Fruit fly (Drosophila melanogaster) whole organism, wandering third instar larva: ENCODE measurements around the gene CG15385.

ENCODE experiments used
- Abd-B ChIP-seq: fragments of >200 bp; optimal IDR thresholded peaks from 2 replicates; lab custom pipeline; 2017; ENCODE audit warnings: missing biosample characterization, missing genetic modification characterization
- CG32264 ChIP-seq: fragments of 200-800 bp; sonication (Bioruptor generic); optimal IDR thresholded peaks from 2 replicates; lab custom pipeline; 2016; ENCODE audit warnings: missing biosample characterization, missing genetic modification characterization
- CG9705 ChIP-seq: fragments of 200-800 bp; sonication (Bioruptor generic); optimal IDR thresholded peaks from 2 replicates; lab custom pipeline; 2018; ENCODE audit warnings: missing biosample characterization, mild to moderate bottlenecking, missing genetic modification characterization
- CrebA ChIP-seq: fragments of 200-800 bp; sonication (Bioruptor generic); optimal IDR thresholded peaks from 2 replicates; lab custom pipeline; 2016; ENCODE audit warnings: missing biosample characterization, mild to moderate bottlenecking, missing genetic modification characterization, borderline replicate concordance
- Dfd ChIP-seq: fragments of >200 bp; optimal IDR thresholded peaks from 2 replicates; lab custom pipeline; 2017; ENCODE audit warnings: missing biosample characterization, missing genetic modification characterization
- Dif ChIP-seq: fragments of 200-275, 200-300 bp; sonication (Bioruptor generic); optimal IDR thresholded peaks from 2 replicates; lab custom pipeline; 2018; ENCODE audit warnings: missing biosample characterization, missing genetic modification characterization; ENCODE audit not compliant: partially characterized antibody
- GATAd ChIP-seq: sonication (Bioruptor generic); optimal IDR thresholded peaks from 2 replicates; lab custom pipeline; 2016; ENCODE audit warnings: missing biosample characterization, missing genetic modification characterization
- HLH106 ChIP-seq: fragments of 200-800 bp; optimal IDR thresholded peaks from 3 replicates; lab custom pipeline; 2019; ENCODE audit warnings: missing biosample characterization, mild to moderate bottlenecking, missing genetic modification characterization, moderate library complexity
- Hnf4 ChIP-seq: fragments of 200-800 bp; sonication (Bioruptor generic); optimal IDR thresholded peaks from 2 replicates; lab custom pipeline; 2016; ENCODE audit warnings: missing biosample characterization, mild to moderate bottlenecking, missing genetic modification characterization
- Hr78 ChIP-seq: fragments of >200 bp; optimal IDR thresholded peaks from 2 replicates; lab custom pipeline; 2017; ENCODE audit warnings: missing biosample characterization, missing genetic modification characterization
- Hr83 ChIP-seq: fragments of 200-300 bp; sonication (Bioruptor generic); optimal IDR thresholded peaks from 2 replicates; lab custom pipeline; 2016; ENCODE audit warnings: missing biosample characterization, mild to moderate bottlenecking, missing genetic modification characterization, moderate library complexity; ENCODE audit not compliant: poor library complexity, severe bottlenecking
- Jra ChIP-seq: sonication (Bioruptor generic); optimal IDR thresholded peaks from 2 replicates; lab custom pipeline; 2016; ENCODE audit warnings: missing biosample characterization, missing genetic modification characterization
- Mio ChIP-seq: sonication (Bioruptor generic); optimal IDR thresholded peaks from 2 replicates; lab custom pipeline; 2016; ENCODE audit warnings: missing biosample characterization, missing genetic modification characterization
- Myc ChIP-seq: fragments of >200 bp; optimal IDR thresholded peaks from 2 replicates; lab custom pipeline; 2017
- N ChIP-seq: fragments of >200 bp; optimal IDR thresholded peaks from 2 replicates; lab custom pipeline; 2018; ENCODE audit warnings: missing biosample characterization, missing external identifiers, missing genetic modification characterization
- OdsH ChIP-seq: fragments of 200-800 bp; sonication (Bioruptor generic); optimal IDR thresholded peaks from 2 replicates; lab custom pipeline; 2016; ENCODE audit warnings: missing biosample characterization, mild to moderate bottlenecking, missing genetic modification characterization
- Rel ChIP-seq, 2 experiments: fragments of 200-800 bp; sonication (Bioruptor generic) in 1 of 2; optimal IDR thresholded peaks; 2 replicates in 1 of 2; 3 replicates in 1 of 2; lab custom pipeline; 2016 to 2019; ENCODE audit warnings: mild to moderate bottlenecking in 2 of 2, missing biosample characterization in 2 of 2, missing genetic modification characterization in 2 of 2, moderate library complexity in 1 of 2
- Sp1 ChIP-seq: fragments of 200-800 bp; sonication (Bioruptor generic); optimal IDR thresholded peaks from 3 replicates; lab custom pipeline; 2019; ENCODE audit warnings: missing biosample characterization, mild to moderate bottlenecking, missing genetic modification characterization, moderate library complexity
- Vsx2 ChIP-seq: fragments of 200-300, 225-300 bp; sonication (Bioruptor generic); optimal IDR thresholded peaks from 2 replicates; lab custom pipeline; 2018; ENCODE audit warnings: missing biosample characterization, missing genetic modification characterization; ENCODE audit not compliant: partially characterized antibody
- br ChIP-seq: fragments of 200-800 bp; sonication (Bioruptor generic); optimal IDR thresholded peaks from 2 replicates; lab custom pipeline; 2016; ENCODE audit warnings: missing biosample characterization, missing genetic modification characterization
- brk ChIP-seq: fragments of 200-800 bp; sonication (Bioruptor generic); optimal IDR thresholded peaks from 2 replicates; lab custom pipeline; 2016; ENCODE audit warnings: missing biosample characterization, mild to moderate bottlenecking, missing genetic modification characterization
- dl ChIP-seq, 2 experiments: fragments of 175-275, 200-275 bp in 1 of 2; fragments of 200-275 bp in 1 of 2; sonication (Bioruptor generic); optimal IDR thresholded peaks; lab custom pipeline; 2018; ENCODE audit warnings: mild to moderate bottlenecking in 2 of 2, missing biosample characterization in 2 of 2, missing genetic modification characterization in 2 of 2, moderate library complexity in 2 of 2; ENCODE audit not compliant: partially characterized antibody in 2 of 2, insufficient read depth in 1 of 2
- dmrt93B ChIP-seq: fragments of 200-800 bp; sonication (Bioruptor generic); optimal IDR thresholded peaks from 2 replicates; lab custom pipeline; 2018; ENCODE audit warnings: missing biosample characterization, mild to moderate bottlenecking, missing genetic modification characterization
- dsf ChIP-seq: sonication (Bioruptor generic); optimal IDR thresholded peaks from 2 replicates; lab custom pipeline; 2016; ENCODE audit warnings: missing biosample characterization, missing genetic modification characterization, borderline replicate concordance
- ey ChIP-seq: fragments of 200-800 bp; sonication (Bioruptor generic); optimal IDR thresholded peaks from 2 replicates; lab custom pipeline; 2016; ENCODE audit warnings: missing biosample characterization, missing genetic modification characterization
- foxo ChIP-seq, 2 experiments: fragments of 200-800 bp; sonication (Bioruptor generic); optimal IDR thresholded peaks; 2 replicates in 1 of 2; 3 replicates in 1 of 2; lab custom pipeline; 2016 to 2017; ENCODE audit warnings: missing biosample characterization in 2 of 2, missing genetic modification characterization in 2 of 2
- fru ChIP-seq: fragments of 200-800 bp; sonication (Bioruptor generic); optimal IDR thresholded peaks from 3 replicates; lab custom pipeline; 2016; ENCODE audit warnings: missing biosample characterization, mild to moderate bottlenecking, missing genetic modification characterization
- h ChIP-seq: fragments of 200-800 bp; sonication (Bioruptor generic); optimal IDR thresholded peaks from 3 replicates; lab custom pipeline; 2016; ENCODE audit warnings: missing biosample characterization, mild to moderate bottlenecking, missing genetic modification characterization
- jim ChIP-seq: fragments of 175-275, 200-325 bp; sonication (Bioruptor generic); optimal IDR thresholded peaks from 2 replicates; lab custom pipeline; 2016; ENCODE audit warnings: missing biosample characterization, mild to moderate bottlenecking, missing genetic modification characterization
- lola ChIP-seq: fragments of >200 bp; optimal IDR thresholded peaks from 2 replicates; lab custom pipeline; 2017; ENCODE audit warnings: missing biosample characterization, missing genetic modification characterization
- pan ChIP-seq: fragments of >200 bp; optimal IDR thresholded peaks from 2 replicates; lab custom pipeline; 2017
- psq ChIP-seq: fragments of 200-800 bp; sonication (Bioruptor generic); optimal IDR thresholded peaks from 3 replicates; lab custom pipeline; 2017; ENCODE audit warnings: missing biosample characterization, mild to moderate bottlenecking, missing genetic modification characterization, moderate library complexity
- rgr ChIP-seq: fragments of 200-800 bp; sonication (Bioruptor generic); optimal IDR thresholded peaks from 3 replicates; lab custom pipeline; 2016; ENCODE audit warnings: missing biosample characterization, mild to moderate bottlenecking, missing genetic modification characterization
- sage ChIP-seq: fragments of 200-800 bp; sonication (Bioruptor generic); optimal IDR thresholded peaks from 2 replicates; lab custom pipeline; 2016; ENCODE audit warnings: missing biosample characterization, mild to moderate bottlenecking, missing genetic modification characterization
- sv ChIP-seq: fragments of 200-800 bp; sonication (Bioruptor generic); optimal IDR thresholded peaks from 3 replicates; lab custom pipeline; 2016; ENCODE audit warnings: missing biosample characterization, missing genetic modification characterization
- tai ChIP-seq: sonication (Bioruptor generic); optimal IDR thresholded peaks from 2 replicates; lab custom pipeline; 2016; ENCODE audit warnings: missing biosample characterization, missing genetic modification characterization
- usp ChIP-seq: fragments of >200 bp; optimal IDR thresholded peaks from 2 replicates; lab custom pipeline; 2017; ENCODE audit warnings: missing biosample characterization, missing genetic modification characterization
- woc ChIP-seq: sonication (Bioruptor generic); optimal IDR thresholded peaks from 2 replicates; lab custom pipeline; 2016; ENCODE audit warnings: missing biosample characterization, mild to moderate bottlenecking, missing genetic modification characterization

Gene CG15385

dm6 chr2L:2197475-2198118 is 14.8 kb downstream of the CG15385 start, which contains the start of gene COX7AL2:
Gene COX7AL2 (minus strand): TSS chr2L:2197912.
- TF ChIP-seq lola (GFP tag; lab: Kevin White, UChicago) (no peak), Sp1 (GFP tag; lab: Kevin White, UChicago) (peak; percentile 5), Rel (GFP tag; optimal IDR thresholded peaks at IDR 0.05; lab: Kevin White, UChicago) (no peak), Rel (tag; optimal IDR thresholded peaks at IDR 0.05; lab: Kevin White, UChicago) (peak; percentile 65), usp (GFP tag; lab: Kevin White, UChicago) (no peak), sage (GFP tag; lab: Kevin White, UChicago) (no peak), Abd-B (no peak), Dfd (GFP tag; lab: Kevin White, UChicago) (no peak), HLH106 (tag; lab: Kevin White, UChicago) (peak; percentile 7), OdsH (GFP tag; lab: Kevin White, UChicago) (peak; percentile 44), Jra (GFP tag; lab: Kevin White, UChicago) (no peak), psq (GFP tag; lab: Kevin White, UChicago) (peak; percentile 63), tai (GFP tag; lab: Kevin White, UChicago) (no peak), foxo (GFP tag; optimal IDR thresholded peaks at IDR 0.05; lab: Kevin White, UChicago) (peak in 1 of 2 experiments; percentile 46), pan (lab: Kevin White, UChicago) (no peak), rgr (peak; percentile 52), Hr83 (GFP tag; lab: Kevin White, UChicago) (peak; percentile 49), dmrt93B (peak; percentile 8), dl (GFP tag; optimal IDR thresholded peaks at IDR 0.05; lab: Kevin White, UChicago; ENCODE audit: insufficient read depth in 1 of 2, partially characterized antibody in 2 of 2) (peak in 1 of 2 experiments; percentile 49), CrebA (no peak), CG9705 (GFP tag; lab: Kevin White, UChicago) (no peak), ey (GFP tag; lab: Kevin White, UChicago) (no peak)

- TF ChIP-seq dmrt93B: peak; percentile 55
- peak; percentile 71 for TF ChIP-seq psq (GFP tag; lab: Kevin White, UChicago)
- peak; percentile 59 for TF ChIP-seq fru (GFP tag; lab: Kevin White, UChicago)
- peak; percentile 50 for TF ChIP-seq brk (GFP tag; lab: Kevin White, UChicago)
- no peak for TF ChIP-seq Abd-B
- TF ChIP-seq CG32264 (GFP tag; lab: Kevin White, UChicago): no peak
- peak; percentile 93 for TF ChIP-seq Hr83 (GFP tag; lab: Kevin White, UChicago)
- peak; percentile 13 for TF ChIP-seq dsf (GFP tag; lab: Kevin White, UChicago)
- TF ChIP-seq GATAd: no peak
- TF ChIP-seq OdsH (GFP tag; lab: Kevin White, UChicago): peak; percentile 69
- TF ChIP-seq Hnf4 (GFP tag; lab: Kevin White, UChicago): peak; percentile 44
- peak; percentile 87 to 92 for TF ChIP-seq dl (GFP tag; optimal IDR thresholded peaks at IDR 0.05; lab: Kevin White, UChicago; ENCODE audit: insufficient read depth in 1 of 2, partially characterized antibody in 2 of 2)
- peak; percentile 83 for TF ChIP-seq woc (GFP tag; lab: Kevin White, UChicago)
- peak; percentile 42 to 75 for TF ChIP-seq foxo (GFP tag; optimal IDR thresholded peaks at IDR 0.05; lab: Kevin White, UChicago)
- TF ChIP-seq br (GFP tag; lab: Kevin White, UChicago): peak; percentile 41
- TF ChIP-seq Sp1 (GFP tag; lab: Kevin White, UChicago): peak; percentile 68
- TF ChIP-seq tai (GFP tag; lab: Kevin White, UChicago): peak; percentile 96
- no peak for TF ChIP-seq pan (lab: Kevin White, UChicago)
- TF ChIP-seq CrebA: peak; percentile 96
- no peak for TF ChIP-seq Hr78 (GFP tag; lab: Kevin White, UChicago)
- TF ChIP-seq N (GFP tag; lab: Kevin White, UChicago): peak; percentile 43
- peak; percentile 78 for TF ChIP-seq h (GFP tag; lab: Kevin White, UChicago)
- TF ChIP-seq sage (GFP tag; lab: Kevin White, UChicago): no peak
- TF ChIP-seq lola (GFP tag; lab: Kevin White, UChicago): no peak
- TF ChIP-seq sv (GFP tag; lab: Kevin White, UChicago): peak; percentile 75
- peak; percentile 69 for TF ChIP-seq Jra (GFP tag; lab: Kevin White, UChicago)
- no peak for TF ChIP-seq usp (GFP tag; lab: Kevin White, UChicago)
- no peak for TF ChIP-seq Rel (GFP tag; optimal IDR thresholded peaks at IDR 0.05; lab: Kevin White, UChicago)
- TF ChIP-seq Rel (tag; optimal IDR thresholded peaks at IDR 0.05; lab: Kevin White, UChicago): peak; percentile 90
- no peak for TF ChIP-seq Dfd (GFP tag; lab: Kevin White, UChicago)
- TF ChIP-seq CG9705 (GFP tag; lab: Kevin White, UChicago): peak; percentile 27
- TF ChIP-seq jim: peak; percentile 57
- TF ChIP-seq rgr: peak; percentile 64
- peak; percentile 76 for TF ChIP-seq HLH106 (tag; lab: Kevin White, UChicago)
- TF ChIP-seq Dif: peak; percentile 97
- TF ChIP-seq Myc (lab: Kevin White, UChicago): peak; percentile 89
- TF ChIP-seq Vsx2 (GFP tag; lab: Kevin White, UChicago): peak; percentile 97
- TF ChIP-seq ey (GFP tag; lab: Kevin White, UChicago): peak; percentile 67
- no peak for TF ChIP-seq Mio
- TF ChIP-seq, all 38 proteins: peak for 28
Observed at dm6 chr2L:2196590-2197474, 15.5 kb downstream of the CG15385 start.
